Worm (Caenorhabditis elegans) whole organism, young adult: ENCODE data around the gene ZC443.3.

Experiments
- F23B12.7 ChIP-seq: sonication (generic microtip); optimal IDR thresholded peaks from 2 replicates; lab custom pipeline; 2017; ENCODE audit warnings: missing genetic modification characterization, mild to moderate bottlenecking, missing compliant biosample characterization, antibody characterized with exemption, moderate library complexity; ENCODE audit not compliant: insufficient read depth
- F55B11.4 ChIP-seq: sonication (generic microtip); optimal IDR thresholded peaks from 2 replicates; lab custom pipeline; 2016; ENCODE audit warnings: missing compliant biosample characterization, missing genetic modification characterization, borderline replicate concordance; ENCODE audit not compliant: insufficient read depth
- ZK185.1 ChIP-seq: sonication (generic microtip); optimal IDR thresholded peaks from 2 replicates; lab custom pipeline; 2016; ENCODE audit warnings: mild to moderate bottlenecking, missing genetic modification characterization, missing compliant biosample characterization; ENCODE audit not compliant: poor library complexity, severe bottlenecking
- aptf-2 ChIP-seq: fragments of 200-800 bp; sonication (Bioruptor generic); conservative IDR thresholded peaks from 2 replicates; pipeline ENCODE4 v1.3.6; 2022; ENCODE audit warnings: missing genetic modification reagents, missing genetic modification characterization, missing compliant biosample characterization
- ccch-3 ChIP-seq: fragments of 200-800 bp; sonication (Bioruptor generic); optimal IDR thresholded peaks from 2 replicates; lab custom pipeline; 2018; ENCODE audit warnings: mild to moderate bottlenecking, missing genetic modification characterization, missing compliant biosample characterization
- ceh-79 ChIP-seq: sonication (generic microtip); optimal IDR thresholded peaks from 2 replicates; lab custom pipeline; 2017; ENCODE audit warnings: mild to moderate bottlenecking, missing genetic modification characterization, missing compliant biosample characterization
- dox-1 ChIP-seq: fragments of 200-800 bp; sonication (Bioruptor generic); IDR thresholded peaks from 2 replicates; pipeline ENCODE4 v1.3.6; 2022; ENCODE audit warnings: missing genetic modification reagents, missing genetic modification characterization, missing compliant biosample characterization
- fkh-3 ChIP-seq: sonication (generic microtip); optimal IDR thresholded peaks from 2 replicates; lab custom pipeline; 2016; ENCODE audit warnings: mild to moderate bottlenecking, missing genetic modification characterization, missing compliant biosample characterization
- madf-6 ChIP-seq: fragments of 200-800 bp; sonication (Bioruptor generic); IDR thresholded peaks from 2 replicates; pipeline ENCODE4 v1.3.6; 2022; ENCODE audit warnings: missing genetic modification reagents, missing genetic modification characterization, missing compliant biosample characterization
- madf-8 ChIP-seq: fragments of 200-800 bp; sonication (Bioruptor generic); conservative IDR thresholded peaks from 2 replicates; pipeline ENCODE4 v1.3.6; 2022; ENCODE audit warnings: missing genetic modification reagents, missing genetic modification characterization, missing compliant biosample characterization
- snpc-1.1 ChIP-seq: sonication (generic microtip); optimal IDR thresholded peaks from 2 replicates; lab custom pipeline; 2017; ENCODE audit warnings: missing genetic modification characterization, mild to moderate bottlenecking, missing compliant biosample characterization, antibody characterized with exemption, moderate library complexity, missing genotype, missing genetic modification reagents; ENCODE audit not compliant: insufficient read depth
- unc-62 ChIP-seq: fragments of 150-350 bp; optimal IDR thresholded peaks from 2 replicates; lab custom pipeline; 2014; ENCODE audit warnings: missing biosample characterization, missing genetic modification reagents, missing genetic modification characterization

Gene ZC443.3

DNA sequence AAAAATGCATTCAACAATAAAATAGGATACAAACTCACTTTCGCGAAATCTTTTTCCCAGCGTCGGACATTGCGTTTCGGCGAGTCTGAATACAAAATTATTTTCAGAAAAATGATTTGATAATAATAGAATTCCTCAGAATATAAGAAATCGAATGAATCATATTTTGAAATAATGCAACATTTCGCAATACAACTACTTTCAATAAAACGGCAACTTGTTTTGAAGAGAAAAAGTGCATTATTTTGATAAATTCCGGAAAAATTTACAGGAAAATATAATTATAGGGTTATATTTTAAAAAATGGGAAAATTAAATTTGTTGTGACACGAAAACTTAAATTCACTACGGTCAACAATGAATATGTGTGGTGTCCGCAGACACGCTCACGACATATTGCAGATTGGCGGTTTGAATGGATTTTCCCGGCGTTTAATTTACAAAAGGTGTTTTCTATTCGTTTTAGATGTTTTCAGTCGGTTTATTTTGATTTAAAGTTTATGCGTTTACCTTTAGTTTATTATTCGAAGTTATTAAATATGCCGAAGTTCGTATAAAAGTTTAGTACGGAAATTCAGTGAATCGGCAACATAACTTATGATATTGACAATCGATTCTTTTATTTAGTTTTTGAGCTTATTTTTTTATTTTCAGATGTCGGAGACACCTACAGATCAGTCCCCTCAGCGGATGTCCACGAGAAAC lies 50.5 kb downstream of the ZC443.3 start, which contains the start of the genes abcf-1 and scc-3 (continued):
- no peak for TF ChIP-seq ZK185.1
- no peak for TF ChIP-seq aptf-2 (GFP tag; lab: Robert Waterston, UW)
- no peak for TF ChIP-seq unc-62 (GFP tag; lab: Kevin White, UChicago)
- TF ChIP-seq fkh-3, result no peak
- 0 out of 2 replicates have a peak, but pooled peaks have one; percentile 14 for TF ChIP-seq dox-1
- peak; percentile 25 for TF ChIP-seq F23B12.7 (tag; lab: Kevin White, UChicago)
- TF ChIP-seq F55B11.4 (tag; lab: Kevin White, UChicago), result no peak
- no peak for TF ChIP-seq ceh-79 (tag; lab: Kevin White, UChicago)
- TF ChIP-seq madf-6 (GFP tag; lab: Robert Waterston, UW), result peak; percentile 81; the same call in 1 of the 2 replicates
- TF ChIP-seq ccch-3 (GFP tag; lab: Kevin White, UChicago), result no peak
- TF ChIP-seq madf-8 (GFP tag; lab: Robert Waterston, UW), result peak; percentile 60
- peak; percentile 39 for TF ChIP-seq snpc-1.1 (tag; lab: Kevin White, UChicago)
- TF ChIP-seq, all 124 proteins: peak for 19
